Worm (Caenorhabditis elegans): ENCODE results near the gene adr-2.
A peak's percentile ranks its signal among the peaks of the same experiment; 100 is the strongest.

The adr-2 gene

ce11 chrIII:7207903-7208497, 24.7 kb downstream of the adr-2 start, which contains the start of gene rpl-6 (continued):
- peak; percentile 87 for TF ChIP-seq T20F7.1 (GFP tag; optimal IDR thresholded peaks at IDR 0.05)
- no peak for TF ChIP-seq nhr-237 (tag; optimal IDR thresholded peaks at IDR 0.05)
- peak; percentile 25 for TF ChIP-seq snpc-4 (tag; optimal IDR thresholded peaks at IDR 0.05)
- TF ChIP-seq nhr-48 (tag; optimal IDR thresholded peaks at IDR 0.05), result peak; percentile 24
- peak; percentile 79 for TF ChIP-seq rbr-2 (tag; optimal IDR thresholded peaks at IDR 0.05)
- TF ChIP-seq mxl-3 (GFP tag; optimal IDR thresholded peaks at IDR 0.05), result peak; percentile 31
- TF ChIP-seq dpl-1 (GFP tag; optimal IDR thresholded peaks at IDR 0.05), result peak; percentile 88
- no peak for TF ChIP-seq php-3 (GFP tag; IDR thresholded peaks at IDR 0.05)
- TF ChIP-seq mes-2 (tag; optimal IDR thresholded peaks at IDR 0.05; ENCODE audit: poor library complexity, severe bottlenecking), result peak; percentile 91
- peak; percentile 38 for TF ChIP-seq zip-2 (tag; optimal IDR thresholded peaks at IDR 0.05)
- no peak for TF ChIP-seq madf-9 (GFP tag; conservative IDR thresholded peaks at IDR 0.05)
- peak; percentile 23 for TF ChIP-seq egl-27 (tag; optimal IDR thresholded peaks at IDR 0.05)
- peak; percentile 66; the same call in 1 of the 2 replicates for TF ChIP-seq zfp-3 (GFP tag; conservative IDR thresholded peaks at IDR 0.05)
- TF ChIP-seq nhr-102 (tag; optimal IDR thresholded peaks at IDR 0.05), result peak; percentile 82
- peak; percentile 90 for TF ChIP-seq nhr-6 (tag; optimal IDR thresholded peaks at IDR 0.05)
- peak; percentile 86 for TF ChIP-seq dve-1 (tag; optimal IDR thresholded peaks at IDR 0.05; ENCODE audit: insufficient read depth)
- TF ChIP-seq unc-62 (GFP tag; optimal IDR thresholded peaks at IDR 0.05 in 1 of 2), result no peak
- TF ChIP-seq unc-62 (tag; optimal IDR thresholded peaks at IDR 0.05), result no peak

- TF ChIP-seq nhr-102 (tag; optimal IDR thresholded peaks at IDR 0.05) (no peak), hlh-30 (tag; optimal IDR thresholded peaks at IDR 0.05; ENCODE audit: insufficient read depth) (peak; percentile 17), sdz-12 (GFP tag; optimal IDR thresholded peaks at IDR 0.05) (no peak), nhr-76 (tag; optimal IDR thresholded peaks at IDR 0.05) (no peak), dpl-1 (GFP tag; optimal IDR thresholded peaks at IDR 0.05) (peak; percentile 7), cey-2 (tag; optimal IDR thresholded peaks at IDR 0.05; ENCODE audit: borderline replicate concordance, insufficient read depth) (peak; percentile 73), daf-19 (GFP tag; conservative IDR thresholded peaks at IDR 0.05) (no peak), unc-62 (GFP tag; optimal IDR thresholded peaks at IDR 0.05 in 1 of 2) (no peak), unc-62 (tag; optimal IDR thresholded peaks at IDR 0.05) (no peak), lsy-2 (tag; optimal IDR thresholded peaks at IDR 0.05) (peak in 1 of 2 experiments; percentile 49), mdl-1 (tag; optimal IDR thresholded peaks at IDR 0.05) (peak in 1 of 2 experiments; percentile 50), tra-1 (GFP tag; IDR thresholded peaks at IDR 0.05) (0 out of 2 replicates have a peak, but pooled peaks have one; percentile 37), mxl-3 (GFP tag; optimal IDR thresholded peaks at IDR 0.05) (peak; percentile 37), nhr-28 (tag; optimal IDR thresholded peaks at IDR 0.05) (peak; percentile 66), aha-1 (tag) (peak; percentile 95), hlh-11 (tag; optimal IDR thresholded peaks at IDR 0.05) (peak; percentile 35)
These were observed 29.4 kb downstream of the adr-2 start for ce11 chrIII:7203130-7203775.

ce11 chrIII:7201378-7202256, 31.1 kb downstream of the adr-2 start, which contains the start of gene dpy-31:
TSS of gene dpy-31 (plus strand) at chrIII:7202206.
- TF ChIP-seq lsy-2 (tag; optimal IDR thresholded peaks at IDR 0.05), result peak in 1 of 2 experiments; percentile 44
- TF ChIP-seq fkh-10 (GFP tag; optimal IDR thresholded peaks at IDR 0.05), result no peak
- TF ChIP-seq cey-2 (tag; optimal IDR thresholded peaks at IDR 0.05; ENCODE audit: borderline replicate concordance, insufficient read depth), result peak; percentile 34
- TF ChIP-seq hlh-11 (tag; optimal IDR thresholded peaks at IDR 0.05), result peak; percentile 13
- TF ChIP-seq unc-62 (GFP tag; optimal IDR thresholded peaks at IDR 0.05 in 1 of 2), result peak in 1 of 2 experiments; percentile 95
- TF ChIP-seq unc-62 (tag; optimal IDR thresholded peaks at IDR 0.05), result no peak
- TF ChIP-seq mdl-1 (tag; optimal IDR thresholded peaks at IDR 0.05), result peak in 1 of 2 experiments; percentile 15
- TF ChIP-seq mep-1 (tag; optimal IDR thresholded peaks at IDR 0.05), result peak; percentile 58
- peak; percentile 40 for TF ChIP-seq dve-1 (tag; optimal IDR thresholded peaks at IDR 0.05; ENCODE audit: insufficient read depth)
- TF ChIP-seq nhr-25 (tag; optimal IDR thresholded peaks at IDR 0.05; ENCODE audit: borderline replicate concordance, insufficient read depth), result peak; percentile 64
- peak; percentile 12 for TF ChIP-seq nhr-77 (tag; optimal IDR thresholded peaks at IDR 0.05)
- TF ChIP-seq ceh-44 (GFP tag; IDR thresholded peaks at IDR 0.05), result no peak
- peak; percentile 6 for TF ChIP-seq nhr-10 (tag; optimal IDR thresholded peaks at IDR 0.05)
- TF ChIP-seq nhr-28 (tag; optimal IDR thresholded peaks at IDR 0.05), result peak; percentile 21
- no peak for TF ChIP-seq saeg-2 (GFP tag; IDR thresholded peaks at IDR 0.05)
- no peak for TF ChIP-seq nhr-11 (tag; optimal IDR thresholded peaks at IDR 0.05)

Data from whole organism, L4 larva.